Worm (Caenorhabditis elegans) whole organism, late embryonic: ENCODE data around the gene sec-20.

Experiments used
- ama-1 ChIP-seq: fragments of 150-350 bp; optimal IDR thresholded peaks from 2 replicates; lab custom pipeline; 2014
- ceh-22 ChIP-seq: sonication (generic microtip); optimal IDR thresholded peaks from 2 replicates; lab custom pipeline; 2017; ENCODE audit warnings: missing biosample characterization, missing genetic modification characterization
- ceh-30 ChIP-seq: fragments of 150-350 bp; optimal IDR thresholded peaks from 2 replicates; lab custom pipeline; 2014; ENCODE audit warnings: missing biosample characterization, missing genetic modification characterization
- dve-1 ChIP-seq: sonication (generic microtip); optimal IDR thresholded peaks from 2 replicates; lab custom pipeline; 2017; ENCODE audit warnings: antibody characterized with exemption, mild to moderate bottlenecking, missing genetic modification characterization, missing compliant biosample characterization
- elt-4 ChIP-seq: sonication (generic microtip); optimal IDR thresholded peaks from 2 replicates; lab custom pipeline; 2016; ENCODE audit warnings: missing genetic modification characterization, missing compliant biosample characterization
- ets-4 ChIP-seq: sonication (generic microtip); optimal IDR thresholded peaks from 2 replicates; lab custom pipeline; 2016; ENCODE audit warnings: missing genetic modification characterization, missing compliant biosample characterization
- fkh-10 ChIP-seq: fragments of 150-350 bp; optimal IDR thresholded peaks from 2 replicates; lab custom pipeline; 2014; ENCODE audit warnings: missing biosample characterization, missing genetic modification reagents, missing genetic modification characterization
- hlh-8 ChIP-seq: sonication (generic microtip); optimal IDR thresholded peaks from 2 replicates; lab custom pipeline; 2016; ENCODE audit warnings: missing genotype, missing genetic modification characterization, missing compliant biosample characterization
- pat-9 ChIP-seq: fragments of 200-800 bp; sonication (Bioruptor generic); optimal IDR thresholded peaks from 2 replicates; lab custom pipeline; 2018; ENCODE audit warnings: mild to moderate bottlenecking, missing genetic modification characterization, moderate library complexity, missing compliant biosample characterization
- rnt-1 ChIP-seq: sonication (generic microtip); optimal IDR thresholded peaks from 2 replicates; lab custom pipeline; 2016; ENCODE audit warnings: missing genetic modification characterization, missing compliant biosample characterization
- sox-2 ChIP-seq: fragments of 200-800 bp; sonication (Bioruptor generic); IDR thresholded peaks from 2 replicates; pipeline ENCODE4 v1.3.6; 2022; ENCODE audit warnings: missing genetic modification reagents, missing genetic modification characterization, missing compliant biosample characterization
- tbx-2 ChIP-seq: sonication (generic microtip); optimal IDR thresholded peaks from 2 replicates; lab custom pipeline; 2016; ENCODE audit warnings: missing genetic modification characterization, missing compliant biosample characterization
- unc-55 ChIP-seq: sonication (generic microtip); optimal IDR thresholded peaks from 2 replicates; lab custom pipeline; 2017; ENCODE audit warnings: missing biosample characterization, missing genetic modification reagents, missing genetic modification characterization

DNA sequence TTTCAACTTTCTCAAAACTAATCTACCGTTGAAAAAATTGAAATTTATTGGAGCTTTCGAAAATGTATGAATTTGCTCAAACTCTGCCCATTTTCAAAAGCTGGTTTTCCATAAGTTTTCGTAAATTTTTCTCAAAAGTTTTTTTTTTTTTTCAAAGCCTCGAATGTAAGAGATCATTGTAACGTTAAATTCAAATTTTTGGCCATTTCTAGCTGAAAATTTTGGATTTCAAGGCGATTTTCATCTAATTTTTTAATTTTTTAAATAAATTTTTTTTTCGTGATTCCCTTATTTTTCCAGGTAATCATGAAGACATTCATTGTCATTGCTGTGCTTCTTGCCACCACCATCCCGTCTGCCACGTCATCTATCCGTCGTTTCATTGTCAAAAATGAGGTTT is 38.2 kb downstream of the sec-20 start, which contains the start of gene hpo-38:
- TF ChIP-seq dve-1 (tag; lab: Kevin White, UChicago) (no peak), ama-1 (lab: Kevin White, UChicago) (no peak), sox-2 (no peak), unc-55 (GFP tag; lab: Kevin White, UChicago) (no peak), fkh-10 (GFP tag; lab: Kevin White, UChicago) (no peak), hlh-8 (tag; lab: Kevin White, UChicago) (no peak), elt-4 (no peak), ets-4 (tag; lab: Kevin White, UChicago) (no peak), tbx-2 (no peak), rnt-1 (tag; lab: Kevin White, UChicago) (no peak), ceh-30 (no peak), ceh-22 (tag; lab: Kevin White, UChicago) (no peak), pat-9 (tag; lab: Kevin White, UChicago) (no peak)
